Fruit fly (Drosophila melanogaster) whole organism, embryonic: ENCODE measurements around the gene Nadsyn.

Experiments used
- Aef1 ChIP-seq: fragments of 200-800 bp; sonication (Bioruptor generic); IDR thresholded peaks from 3 replicates; pipeline ENCODE4 v1.3.6; 2022; ENCODE audit warnings: missing biosample characterization, missing genetic modification characterization
- Atf-2 ChIP-seq: fragments of 200-800 bp; sonication (Bioruptor generic); optimal IDR thresholded peaks from 2 replicates; lab custom pipeline; 2016; ENCODE audit warnings: missing biosample characterization, missing genetic modification characterization
- Bdp1 ChIP-seq: fragments of 200-800 bp; sonication (Bioruptor generic); optimal IDR thresholded peaks from 3 replicates; lab custom pipeline; 2016; ENCODE audit warnings: missing biosample characterization, missing genetic modification characterization
- CG11085 ChIP-seq: fragments of 200-800 bp; sonication (Bioruptor generic); IDR thresholded peaks from 2 replicates; pipeline ENCODE4 v1.3.6; 2022; ENCODE audit warnings: missing biosample characterization, missing genetic modification characterization
- CG11093 ChIP-seq: fragments of 200-800 bp; sonication (Bioruptor generic); IDR thresholded peaks from 3 replicates; pipeline ENCODE4 v1.3.6; 2022; ENCODE audit warnings: missing biosample characterization, missing genetic modification characterization
- CG11456 ChIP-seq: fragments of 200-800 bp; sonication (Bioruptor generic); IDR thresholded peaks from 3 replicates; pipeline ENCODE4 v1.3.6; 2022; ENCODE audit warnings: missing biosample characterization, missing genetic modification characterization
- CG12391 ChIP-seq: fragments of 200-800 bp; sonication (Bioruptor generic); optimal IDR thresholded peaks from 3 replicates; lab custom pipeline; 2018; ENCODE audit warnings: missing biosample characterization, mild to moderate bottlenecking, missing genetic modification characterization, moderate library complexity
- CG13123 ChIP-seq: fragments of 200-800 bp; sonication (Bioruptor generic); optimal IDR thresholded peaks from 2 replicates; lab custom pipeline; 2016; ENCODE audit warnings: missing biosample characterization, missing genetic modification characterization
- CG14965 ChIP-seq: fragments of 200-800 bp; sonication (Bioruptor generic); optimal IDR thresholded peaks from 2 replicates; lab custom pipeline; 2016; ENCODE audit warnings: missing biosample characterization, missing genetic modification characterization, borderline replicate concordance
- CG18599 ChIP-seq: fragments of 200-800 bp; sonication (Bioruptor generic); optimal IDR thresholded peaks from 3 replicates; lab custom pipeline; 2017; ENCODE audit warnings: missing biosample characterization, missing genetic modification characterization, mild to moderate bottlenecking, moderate library complexity, missing genetic modification reagents
- CG2712 ChIP-seq: fragments of 200-800 bp; optimal IDR thresholded peaks from 3 replicates; lab custom pipeline; 2019; ENCODE audit warnings: missing biosample characterization, mild to moderate bottlenecking, missing genetic modification characterization, moderate library complexity
- CG3847 ChIP-seq: fragments of 200-800 bp; sonication (Bioruptor generic); IDR thresholded peaks from 2 replicates; pipeline ENCODE4 v1.3.6; 2022; ENCODE audit warnings: missing biosample characterization, missing genetic modification characterization
- CG3995 ChIP-seq: fragments of 200-800 bp; sonication (Bioruptor generic); optimal IDR thresholded peaks from 3 replicates; lab custom pipeline; 2016; ENCODE audit warnings: missing biosample characterization, missing genetic modification characterization
- CG6175 ChIP-seq: fragments of 200-800 bp; sonication (Bioruptor generic); IDR thresholded peaks from 3 replicates; pipeline ENCODE4 v1.3.6; 2022; ENCODE audit warnings: missing biosample characterization, missing genetic modification characterization
- CG6272 ChIP-seq: fragments of 200-800 bp; sonication (Bioruptor generic); IDR thresholded peaks from 2 replicates; pipeline ENCODE4 v1.3.6; 2022; ENCODE audit warnings: missing biosample characterization, missing genetic modification characterization
- CG6854 ChIP-seq: fragments of 200-800 bp; sonication (Bioruptor generic); optimal IDR thresholded peaks from 3 replicates; lab custom pipeline; 2017; ENCODE audit warnings: missing biosample characterization, mild to moderate bottlenecking, missing genetic modification characterization
- Dbx ChIP-seq: fragments of 200-800 bp; sonication (Bioruptor generic); IDR thresholded peaks from 3 replicates; pipeline ENCODE4 v1.3.6; 2022; ENCODE audit warnings: missing biosample characterization, missing genetic modification characterization
- Dek ChIP-seq: fragments of 200-800 bp; sonication (Bioruptor generic); optimal IDR thresholded peaks from 3 replicates; lab custom pipeline; 2019; ENCODE audit warnings: missing biosample characterization, mild to moderate bottlenecking, missing genetic modification characterization, moderate library complexity
- E2f2 ChIP-seq: fragments of 200-800 bp; sonication (Bioruptor generic); IDR thresholded peaks from 2 replicates; pipeline ENCODE4 v1.3.6; 2022; ENCODE audit warnings: missing biosample characterization, missing genetic modification characterization
- GATAe ChIP-seq: fragments of 200-800 bp; sonication (Bioruptor generic); conservative IDR thresholded peaks from 2 replicates; pipeline ENCODE4 v1.3.6; 2022; ENCODE audit warnings: missing biosample characterization, missing genetic modification characterization
- Hmr ChIP-seq: fragments of 200-800 bp; sonication (Bioruptor generic); optimal IDR thresholded peaks from 3 replicates; lab custom pipeline; 2017; ENCODE audit warnings: mild to moderate bottlenecking, missing biosample characterization, missing genetic modification reagents, missing genetic modification characterization
- Hr3 ChIP-seq: fragments of 200-800 bp; sonication (Bioruptor generic); optimal IDR thresholded peaks from 3 replicates; lab custom pipeline; 2016; ENCODE audit warnings: missing biosample characterization, missing genetic modification characterization
- Med ChIP-seq: fragments of 200-800 bp; sonication (Bioruptor generic); peaks from one replicate; lab custom pipeline; 2016; ENCODE audit warnings: missing biosample characterization, missing genetic modification characterization, mild to moderate bottlenecking, inconsistent platforms, moderate library complexity
- Ptx1 ChIP-seq: fragments of 200-800 bp; sonication (Bioruptor generic); IDR thresholded peaks from 2 replicates; pipeline ENCODE4 v1.3.6; 2022; ENCODE audit warnings: missing biosample characterization, missing genetic modification characterization
- Rfx ChIP-seq: fragments of 200-800 bp; sonication (Bioruptor generic); IDR thresholded peaks from 2 replicates; pipeline ENCODE4 v1.3.6; 2022; ENCODE audit warnings: missing biosample characterization, missing genetic modification characterization
- Rx ChIP-seq: fragments of 200-800 bp; sonication (Bioruptor generic); IDR thresholded peaks from 2 replicates; pipeline ENCODE4 v1.3.6; 2022; ENCODE audit warnings: missing biosample characterization, missing genetic modification characterization
- Side ChIP-seq: fragments of 200-800 bp; sonication (Bioruptor generic); optimal IDR thresholded peaks from 2 replicates; lab custom pipeline; 2016; ENCODE audit warnings: missing biosample characterization, missing genetic modification characterization
- Sox102F ChIP-seq: fragments of 200-800 bp; sonication (Bioruptor generic); optimal IDR thresholded peaks from 2 replicates; lab custom pipeline; 2018; ENCODE audit warnings: missing biosample characterization, mild to moderate bottlenecking, missing genetic modification characterization, moderate library complexity
- Trl ChIP-seq, 3 experiments: fragments of >200 bp in 2 of 3; fragments of 200-800 bp in 1 of 3; sonication (Bioruptor generic) in 1 of 3; optimal IDR thresholded peaks; 2 replicates in 1 of 3; 3 replicates in 2 of 3; lab custom pipeline; 2016 to 2017; ENCODE audit warnings: missing biosample characterization in 1 of 3, missing genetic modification characterization in 1 of 3
- Xbp1 ChIP-seq: fragments of 200-800 bp; sonication (Bioruptor generic); optimal IDR thresholded peaks from 3 replicates; lab custom pipeline; 2016; ENCODE audit warnings: missing biosample characterization, mild to moderate bottlenecking, missing genetic modification characterization
- cas ChIP-seq: fragments of 200-800 bp; sonication (Bioruptor generic); IDR thresholded peaks from 2 replicates; pipeline ENCODE4 v1.3.6; 2022; ENCODE audit warnings: missing biosample characterization, missing genetic modification characterization
- dimm ChIP-seq: fragments of 200-800 bp; sonication (Bioruptor generic); IDR thresholded peaks from 2 replicates; pipeline ENCODE4 v1.3.6; 2022; ENCODE audit warnings: missing biosample characterization, missing genetic modification characterization
- esg ChIP-seq: fragments of 200-800 bp; sonication (Bioruptor generic); conservative IDR thresholded peaks from 2 replicates; pipeline ENCODE4 v1.3.6; 2022; ENCODE audit warnings: missing biosample characterization, missing genetic modification characterization
- gcm ChIP-seq: fragments of 200-800 bp; sonication (Bioruptor generic); optimal IDR thresholded peaks from 2 replicates; lab custom pipeline; 2019; ENCODE audit warnings: missing biosample characterization, mild to moderate bottlenecking, missing genetic modification characterization, moderate library complexity
- gcm2 ChIP-seq: fragments of 200-800 bp; sonication (Bioruptor generic); optimal IDR thresholded peaks from 2 replicates; lab custom pipeline; 2016; ENCODE audit warnings: missing biosample characterization, missing genetic modification characterization
- grau ChIP-seq: fragments of 200-800 bp; optimal IDR thresholded peaks from 3 replicates; lab custom pipeline; 2019; ENCODE audit warnings: missing biosample characterization, mild to moderate bottlenecking, missing genetic modification characterization, moderate library complexity
- hth ChIP-seq: fragments of >200 bp; optimal IDR thresholded peaks from 2 replicates; lab custom pipeline; 2017; ENCODE audit warnings: inconsistent platforms
- jumu ChIP-seq: fragments of 200-800 bp; sonication (Bioruptor generic); optimal IDR thresholded peaks from 3 replicates; lab custom pipeline; 2016; ENCODE audit warnings: missing biosample characterization, missing genetic modification characterization
- nerfin-1 ChIP-seq: fragments of 200-800 bp; sonication (Bioruptor generic); optimal IDR thresholded peaks from 3 replicates; lab custom pipeline; 2019; ENCODE audit warnings: missing biosample characterization, mild to moderate bottlenecking, missing genetic modification characterization, moderate library complexity
- pan ChIP-seq, 4 experiments: fragments of >200 bp in 3 of 4; fragments of 200-800 bp in 1 of 4; sonication (Bioruptor generic) in 1 of 4; optimal IDR thresholded peaks in 3 of 4; IDR thresholded peaks in 1 of 4; 2 replicates each; pipeline versions ENCODE4 v1.3.6 to Lab custom; 2017 to 2022; ENCODE audit warnings: missing biosample characterization in 2 of 4, missing genetic modification characterization in 2 of 4, mixed read lengths in 1 of 4
- peb ChIP-seq: fragments of 200-800 bp; sonication (Bioruptor generic); IDR thresholded peaks from 2 replicates; pipeline ENCODE4 v1.3.6; 2022; ENCODE audit warnings: missing biosample characterization, missing genetic modification characterization
- phol ChIP-seq: fragments of 200-800 bp; sonication (Bioruptor generic); optimal IDR thresholded peaks from 3 replicates; lab custom pipeline; 2018; ENCODE audit warnings: missing biosample characterization, mild to moderate bottlenecking, missing genetic modification characterization, moderate library complexity
- sens-2 ChIP-seq: fragments of 200-800 bp; sonication (Bioruptor generic); IDR thresholded peaks from 2 replicates; pipeline ENCODE4 v1.3.6; 2022; ENCODE audit warnings: missing biosample characterization, missing genetic modification characterization
- sim ChIP-seq: fragments of 200-800 bp; sonication (Bioruptor generic); IDR thresholded peaks from 2 replicates; pipeline ENCODE4 v1.3.6; 2022; ENCODE audit warnings: missing biosample characterization, missing genetic modification characterization
- stwl ChIP-seq: fragments of 200-800 bp; sonication (Bioruptor generic); optimal IDR thresholded peaks from 3 replicates; lab custom pipeline; 2018; ENCODE audit warnings: missing biosample characterization, mild to moderate bottlenecking, missing genetic modification characterization, moderate library complexity
- sug ChIP-seq: fragments of 200-800 bp; optimal IDR thresholded peaks from 2 replicates; lab custom pipeline; 2019; ENCODE audit warnings: missing biosample characterization, mild to moderate bottlenecking, missing genetic modification characterization, moderate library complexity
- tup ChIP-seq: fragments of 200-800 bp; sonication (Bioruptor generic); optimal IDR thresholded peaks from 2 replicates; lab custom pipeline; 2016; ENCODE audit warnings: missing biosample characterization, mild to moderate bottlenecking, missing genetic modification characterization, moderate library complexity
- wdn ChIP-seq: fragments of 200-800 bp; sonication (Bioruptor generic); IDR thresholded peaks from 2 replicates; pipeline ENCODE4 v1.3.6; 2022; ENCODE audit warnings: missing biosample characterization, missing genetic modification characterization
- zf30C ChIP-seq: fragments of 200-800 bp; sonication (Bioruptor generic); optimal IDR thresholded peaks from 3 replicates; lab custom pipeline; 2018; ENCODE audit warnings: missing biosample characterization, mild to moderate bottlenecking, missing genetic modification characterization

The Nadsyn gene

dm6 chrX:13764397-13765119, 46.5 kb upstream of the Nadsyn start (continued):
- no peak for TF ChIP-seq Trl (optimal IDR thresholded peaks at IDR 0.05; lab: Kevin White, UChicago)
- TF ChIP-seq Trl (GFP tag; optimal IDR thresholded peaks at IDR 0.05; lab: Kevin White, UChicago), result peak; percentile 5
- peak; percentile 35 for TF ChIP-seq Hmr (GFP tag; lab: Kevin White, UChicago)
- peak; percentile 59 for TF ChIP-seq phol (tag; lab: Kevin White, UChicago)
- no peak for TF ChIP-seq sens-2 (GFP tag; lab: Robert Waterston, UW)
- TF ChIP-seq CG11456 (GFP tag; lab: Robert Waterston, UW), result 0 out of 3 replicates have a peak, but pooled peaks have one; percentile 38
- TF ChIP-seq CG6272 (GFP tag; lab: Robert Waterston, UW), result no peak
- 0 out of 3 replicates have a peak, but pooled peaks have one; percentile 15 for TF ChIP-seq Dbx (GFP tag; lab: Robert Waterston, UW)
- TF ChIP-seq Ptx1 (GFP tag; lab: Robert Waterston, UW), result peak; percentile 67
- peak; percentile 58 for TF ChIP-seq Xbp1 (GFP tag; lab: Kevin White, UChicago)
- peak; percentile 26 for TF ChIP-seq CG18599
- TF ChIP-seq GATAe (GFP tag; lab: Robert Waterston, UW), result no peak
- TF ChIP-seq dimm (GFP tag; lab: Robert Waterston, UW), result no peak
- TF ChIP-seq gcm2 (GFP tag; lab: Kevin White, UChicago), result no peak
- TF ChIP-seq E2f2 (GFP tag; lab: Robert Waterston, UW), result peak; percentile 43; the same call in 1 of the 2 replicates
- peak; percentile 23 for TF ChIP-seq nerfin-1 (tag; lab: Kevin White, UChicago)
- peak; percentile 61 for TF ChIP-seq Med
- no peak for TF ChIP-seq zf30C
- TF ChIP-seq CG3847 (GFP tag; lab: Robert Waterston, UW), result peak; percentile 38
- peak; percentile 19 for TF ChIP-seq Atf-2 (GFP tag; lab: Kevin White, UChicago)
- TF ChIP-seq CG6854 (GFP tag; lab: Kevin White, UChicago), result no peak
- no peak for TF ChIP-seq CG11085 (GFP tag; lab: Robert Waterston, UW)
- peak; percentile 15; the same call in 1 of the 2 replicates for TF ChIP-seq peb (GFP tag; lab: Robert Waterston, UW)
- TF ChIP-seq CG3995, result no peak
- peak; percentile 23 for TF ChIP-seq sug (tag; lab: Kevin White, UChicago)
- peak; percentile 79 for TF ChIP-seq Sox102F (GFP tag; lab: Kevin White, UChicago)
- no peak for TF ChIP-seq stwl (tag; lab: Kevin White, UChicago)
- no peak for TF ChIP-seq gcm (GFP tag; lab: Kevin White, UChicago)
- TF ChIP-seq Dek (tag; lab: Kevin White, UChicago), result peak; percentile 3
- peak; percentile 60 for TF ChIP-seq Rfx (GFP tag; lab: Robert Waterston, UW)
- peak; percentile 50; the same call in 1 of the 3 replicates for TF ChIP-seq CG11093
- no peak for TF ChIP-seq Bdp1 (GFP tag; lab: Kevin White, UChicago)
- TF ChIP-seq pan (optimal IDR thresholded peaks at IDR 0.05; lab: Kevin White, UChicago), result no peak
- TF ChIP-seq pan (GFP tag; optimal IDR thresholded peaks at IDR 0.05 in 1 of 2, IDR thresholded peaks at IDR 0.05 in 1 of 2), result peak in 1 of 2 experiments; percentile 56
- 0 out of 2 replicates have a peak, but pooled peaks have one; percentile 8 for TF ChIP-seq cas (GFP tag; lab: Robert Waterston, UW)
- TF ChIP-seq sim (GFP tag; lab: Robert Waterston, UW), result no peak
- TF ChIP-seq Side (GFP tag; lab: Kevin White, UChicago), result no peak
- peak; percentile 8; the same call in 1 of the 2 replicates for TF ChIP-seq Rx
- peak; percentile 37; the same call in 2 of the 3 replicates for TF ChIP-seq Aef1 (GFP tag; lab: Robert Waterston, UW)
- TF ChIP-seq hth, result no peak
- no peak for TF ChIP-seq CG13123 (GFP tag; lab: Kevin White, UChicago)
- 0 out of 2 replicates have a peak, but pooled peaks have one; percentile 34 for TF ChIP-seq wdn
- TF ChIP-seq CG6175 (GFP tag; lab: Robert Waterston, UW), result no peak
- no peak for TF ChIP-seq CG14965 (GFP tag; lab: Kevin White, UChicago)
- TF ChIP-seq esg (GFP tag; lab: Robert Waterston, UW), result peak; percentile 41; the same call in 1 of the 2 replicates
- TF ChIP-seq grau (tag; lab: Kevin White, UChicago), result peak; percentile 54
- no peak for TF ChIP-seq Hr3 (GFP tag; lab: Kevin White, UChicago)
- no peak for TF ChIP-seq tup (GFP tag; lab: Kevin White, UChicago)
- TF ChIP-seq CG12391 (tag; lab: Kevin White, UChicago), result peak; percentile 62
- TF ChIP-seq CG2712 (tag; lab: Kevin White, UChicago), result peak; percentile 66
- no peak for TF ChIP-seq jumu (GFP tag; lab: Kevin White, UChicago)
